Worm (Caenorhabditis elegans) whole organism, L3 larva: ENCODE measurements around the gene F41B5.12.

Experiments
- R02D3.7 ChIP-seq: fragments of 150-350 bp; optimal IDR thresholded peaks from 2 replicates; lab custom pipeline; 2014; ENCODE audit warnings: missing biosample characterization, missing genetic modification characterization
- aly-2 ChIP-seq: fragments of 150-350 bp; optimal IDR thresholded peaks from 2 replicates; lab custom pipeline; 2014; ENCODE audit warnings: missing biosample characterization, missing genetic modification characterization
- ama-1 ChIP-seq: fragments of 150-350 bp; optimal IDR thresholded peaks from 2 replicates; lab custom pipeline; 2018
- ceh-16 ChIP-seq: sonication (generic microtip); optimal IDR thresholded peaks from 2 replicates; lab custom pipeline; 2017; ENCODE audit warnings: missing biosample characterization, missing genetic modification characterization
- ceh-28 ChIP-seq: fragments of 150-350 bp; optimal IDR thresholded peaks from 2 replicates; lab custom pipeline; 2014; ENCODE audit warnings: missing biosample characterization, missing genetic modification reagents, missing genetic modification characterization
- ceh-82 ChIP-seq: fragments of 150-350 bp; optimal IDR thresholded peaks from 2 replicates; lab custom pipeline; 2014; ENCODE audit warnings: missing biosample characterization, missing genetic modification characterization
- ceh-9 ChIP-seq: sonication (generic microtip); optimal IDR thresholded peaks from 2 replicates; lab custom pipeline; 2018; ENCODE audit warnings: missing biosample characterization, missing genetic modification characterization
- egl-27 ChIP-seq: sonication (generic microtip); optimal IDR thresholded peaks from 4 replicates; lab custom pipeline; 2017; ENCODE audit warnings: missing biosample characterization, missing genetic modification reagents, missing genetic modification characterization
- elt-1 ChIP-seq: fragments of 150-350 bp; optimal IDR thresholded peaks from 2 replicates; lab custom pipeline; 2014; ENCODE audit warnings: missing biosample characterization, missing genetic modification characterization
- elt-2 ChIP-seq: sonication (generic microtip); optimal IDR thresholded peaks from 2 replicates; lab custom pipeline; 2016; ENCODE audit warnings: missing genetic modification reagents, mild to moderate bottlenecking, missing genetic modification characterization, missing compliant biosample characterization
- fkh-10 ChIP-seq: sonication (generic microtip); optimal IDR thresholded peaks from 2 replicates; lab custom pipeline; 2017; ENCODE audit warnings: missing biosample characterization, missing genetic modification reagents, missing genetic modification characterization
- fos-1 ChIP-seq: fragments of 150-350 bp; optimal IDR thresholded peaks from 2 replicates; lab custom pipeline; 2014; ENCODE audit warnings: missing biosample characterization, missing genetic modification characterization
- hmg-11 ChIP-seq: sonication (generic microtip); optimal IDR thresholded peaks from 2 replicates; lab custom pipeline; 2016; ENCODE audit warnings: missing genetic modification characterization, missing compliant biosample characterization
- jun-1 ChIP-seq: fragments of 150-350 bp; optimal IDR thresholded peaks from 2 replicates; lab custom pipeline; 2014; ENCODE audit warnings: missing biosample characterization, missing genetic modification reagents, missing genetic modification characterization
- lin-15B ChIP-seq: fragments of 150-350 bp; optimal IDR thresholded peaks from 2 replicates; lab custom pipeline; 2014; ENCODE audit warnings: missing biosample characterization, missing genetic modification characterization
- lin-39 ChIP-seq: fragments of 150-350 bp; optimal IDR thresholded peaks from 2 replicates; lab custom pipeline; 2018; ENCODE audit warnings: missing biosample characterization, missing genetic modification reagents, missing genetic modification characterization
- nfya-1 ChIP-seq: sonication (generic microtip); optimal IDR thresholded peaks from 2 replicates; lab custom pipeline; 2017; ENCODE audit warnings: missing genetic modification characterization, mild to moderate bottlenecking, missing compliant biosample characterization, antibody characterized with exemption, moderate library complexity; ENCODE audit not compliant: insufficient read depth
- nhr-11 ChIP-seq: fragments of 150-350 bp; optimal IDR thresholded peaks from 2 replicates; lab custom pipeline; 2014; ENCODE audit warnings: missing biosample characterization, missing genetic modification characterization
- nhr-12 ChIP-seq: fragments of 150-350 bp; optimal IDR thresholded peaks from 2 replicates; lab custom pipeline; 2014; ENCODE audit warnings: missing biosample characterization, missing genetic modification characterization
- nhr-23 ChIP-seq: fragments of 150-350 bp; optimal IDR thresholded peaks from 2 replicates; lab custom pipeline; 2014; ENCODE audit warnings: missing biosample characterization, missing genetic modification reagents, missing genetic modification characterization
- nhr-25 ChIP-seq: sonication (generic microtip); optimal IDR thresholded peaks from 2 replicates; lab custom pipeline; 2017; ENCODE audit warnings: missing biosample characterization, missing genetic modification characterization
- nhr-28 ChIP-seq: fragments of 150-350 bp; optimal IDR thresholded peaks from 2 replicates; lab custom pipeline; 2014; ENCODE audit warnings: missing biosample characterization, missing genetic modification characterization
- nhr-43 ChIP-seq: sonication (generic microtip); optimal IDR thresholded peaks from 2 replicates; lab custom pipeline; 2016; ENCODE audit warnings: mild to moderate bottlenecking, missing genetic modification characterization, missing compliant biosample characterization; ENCODE audit not compliant: poor library complexity, severe bottlenecking
- nhr-77 ChIP-seq: fragments of 150-350 bp; optimal IDR thresholded peaks from 2 replicates; lab custom pipeline; 2014; ENCODE audit warnings: missing biosample characterization, missing genetic modification characterization
- pha-4 ChIP-seq: fragments of 150-350 bp; optimal IDR thresholded peaks from 2 replicates; lab custom pipeline; 2014; ENCODE audit warnings: missing biosample characterization, missing genetic modification reagents, missing genetic modification characterization
- pqm-1 ChIP-seq: fragments of 150-350 bp; optimal IDR thresholded peaks from 2 replicates; lab custom pipeline; 2017; ENCODE audit warnings: missing biosample characterization, missing genetic modification characterization, inconsistent platforms
- skn-1 ChIP-seq: fragments of 150-350 bp; optimal IDR thresholded peaks from 2 replicates; lab custom pipeline; 2014; ENCODE audit warnings: missing biosample characterization, missing genetic modification characterization
- tbx-2 ChIP-seq: sonication (generic microtip); optimal IDR thresholded peaks from 2 replicates; lab custom pipeline; 2016; ENCODE audit warnings: mild to moderate bottlenecking, missing genetic modification characterization, missing compliant biosample characterization
- unc-39 ChIP-seq: sonication (generic microtip); optimal IDR thresholded peaks from 4 replicates; lab custom pipeline; 2017; ENCODE audit warnings: missing biosample characterization, missing genetic modification characterization
- unc-62 ChIP-seq: fragments of 150-350 bp; sonication (generic microtip); optimal IDR thresholded peaks from 4 replicates; lab custom pipeline; 2014; ENCODE audit warnings: missing biosample characterization, missing genetic modification reagents, missing genetic modification characterization
- zag-1 ChIP-seq: fragments of 150-350 bp; optimal IDR thresholded peaks from 2 replicates; lab custom pipeline; 2014; ENCODE audit warnings: missing biosample characterization, missing genetic modification characterization
- ztf-11 ChIP-seq: fragments of 150-350 bp; optimal IDR thresholded peaks from 2 replicates; lab custom pipeline; 2014; ENCODE audit warnings: missing biosample characterization, missing genetic modification characterization
- ztf-4 ChIP-seq: fragments of 150-350 bp; optimal IDR thresholded peaks from 2 replicates; lab custom pipeline; 2014; ENCODE audit warnings: missing biosample characterization, missing genetic modification characterization

Gene F41B5.12

DNA sequence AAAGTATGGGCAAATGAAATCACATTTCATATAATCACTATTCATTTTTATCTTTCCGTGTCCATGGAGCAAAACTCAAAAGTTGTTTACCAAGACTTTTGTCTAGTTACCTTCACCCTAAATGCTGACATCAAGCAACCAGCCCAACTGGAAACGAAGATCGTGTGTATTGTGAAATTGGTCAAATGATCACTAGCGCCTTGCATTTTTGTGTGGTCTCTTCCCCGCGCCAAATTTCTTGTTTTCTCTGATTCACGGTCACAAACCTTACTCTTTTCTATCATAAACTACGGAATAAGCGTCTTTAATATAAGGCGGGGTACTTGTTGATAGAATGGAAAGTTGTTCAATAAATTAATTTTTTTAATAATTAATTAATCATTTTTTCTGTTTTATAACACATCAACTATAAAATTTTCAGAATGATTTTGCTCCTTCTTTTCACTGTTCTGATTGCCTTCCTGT, 10.6 kb upstream of the F41B5.12 start, which contains the start of gene cyp-33C7:
Gene cyp-33C7, plus strand, starts transcription at position 415 of the 465 bp plus-strand sequence.
- TF ChIP-seq elt-2 (tag; lab: Kevin White, UChicago), result peak; percentile 78
- peak; percentile 20 for TF ChIP-seq nfya-1 (tag; lab: Kevin White, UChicago)
- no peak for TF ChIP-seq unc-39 (tag; lab: Kevin White, UChicago)
- peak; percentile 19 for TF ChIP-seq nhr-23 (tag; lab: Kevin White, UChicago)
- peak; percentile 72 for TF ChIP-seq pha-4
- TF ChIP-seq pqm-1, result peak; percentile 68
- TF ChIP-seq jun-1, result peak; percentile 71
- TF ChIP-seq fos-1 (tag; lab: Kevin White, UChicago), result no peak
- TF ChIP-seq ceh-28 (tag; lab: Kevin White, UChicago), result peak; percentile 15

DNA sequence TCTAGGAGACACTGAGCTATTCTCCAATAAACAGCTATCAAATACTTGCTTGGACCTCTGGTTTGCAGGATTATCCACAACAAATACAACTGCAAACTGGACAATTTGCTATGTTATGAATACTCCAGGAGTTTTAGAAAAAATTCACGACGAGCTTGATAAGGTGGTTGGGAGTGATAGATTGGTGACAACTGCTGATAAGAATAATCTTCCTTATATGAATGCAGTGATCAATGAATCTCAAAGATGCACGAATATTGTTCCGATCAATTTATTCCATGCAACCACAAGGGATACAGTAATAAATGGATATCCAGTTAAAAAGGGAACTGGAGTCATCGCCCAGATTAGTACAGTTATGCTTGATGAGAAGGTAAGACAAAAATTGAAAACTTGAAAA, 9.0 kb upstream of the F41B5.12 start:
- TF ChIP-seq aly-2 (no peak), pqm-1 (peak; percentile 13), elt-2 (tag; lab: Kevin White, UChicago) (peak; percentile 55)

DNA sequence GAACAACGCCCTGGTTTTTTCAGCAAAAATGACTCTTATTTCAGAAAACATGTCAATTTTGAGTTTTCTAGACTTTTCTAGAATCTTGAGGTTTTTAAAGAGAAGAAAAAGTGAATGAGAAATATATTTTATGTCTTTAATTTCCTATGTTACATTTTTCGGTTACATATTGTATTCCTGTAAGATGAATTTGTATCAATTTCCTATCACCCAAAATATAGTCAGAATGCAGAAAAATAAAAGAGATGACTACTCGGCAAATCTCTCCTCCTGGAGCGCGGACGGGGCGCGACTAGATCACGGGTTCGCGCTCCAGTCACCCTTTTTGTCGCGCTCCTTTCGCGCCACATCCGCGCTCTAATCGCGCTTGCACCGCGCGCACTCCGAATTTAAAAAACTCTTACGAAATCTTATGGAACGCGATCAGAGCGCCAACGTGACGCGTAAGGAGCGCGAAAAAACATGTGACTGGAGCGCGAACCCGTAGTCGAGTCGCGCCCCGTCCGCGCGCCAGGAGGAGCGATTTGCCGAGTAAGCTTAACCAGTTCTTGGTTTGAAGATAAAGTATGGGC, 6.1 kb upstream of the F41B5.12 start, which contains the start of gene str-253:
Gene str-253, minus strand, starts transcription at position 51 of the 572 bp plus-strand sequence.
- TF ChIP-seq ama-1 (lab: Kevin White, UChicago) (no peak), nhr-12 (tag; lab: Kevin White, UChicago) (no peak), nhr-28 (tag; lab: Kevin White, UChicago) (no peak), egl-27 (tag; lab: Kevin White, UChicago) (no peak), lin-15B (tag; lab: Kevin White, UChicago) (no peak), R02D3.7 (no peak), nhr-11 (tag; lab: Kevin White, UChicago) (no peak), aly-2 (no peak), zag-1 (no peak), nhr-77 (tag; lab: Kevin White, UChicago) (no peak), ceh-16 (no peak)

DNA sequence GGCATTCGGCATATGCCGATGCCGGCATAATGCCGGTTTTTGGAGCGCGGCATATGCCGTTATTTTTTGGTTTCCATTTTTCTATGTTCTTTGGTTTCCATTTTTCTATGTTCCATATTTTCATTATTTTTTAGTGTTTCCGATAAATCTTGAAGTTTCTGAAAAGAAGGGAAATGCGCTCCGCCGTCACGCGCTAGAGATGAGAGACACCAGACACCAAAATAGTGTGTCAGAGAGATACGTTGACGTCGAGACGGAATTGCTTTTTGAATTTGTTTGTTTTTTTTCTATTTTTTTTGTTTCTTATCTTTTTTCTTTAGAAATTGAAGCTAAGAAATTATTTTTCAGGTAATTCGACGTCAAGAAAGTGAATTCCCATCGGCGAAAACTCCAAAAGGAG, 5.6 kb upstream of the F41B5.12 start, which contains the start of gene F41B5.1:
Gene F41B5.1, plus strand, starts transcription at position 343 of the 400 bp plus-strand sequence.
- TF ChIP-seq hmg-11 (tag; lab: Kevin White, UChicago), result peak; percentile 15
- TF ChIP-seq, all 47 proteins: peak for 1; not testable (repeated sequence) for 46

DNA sequence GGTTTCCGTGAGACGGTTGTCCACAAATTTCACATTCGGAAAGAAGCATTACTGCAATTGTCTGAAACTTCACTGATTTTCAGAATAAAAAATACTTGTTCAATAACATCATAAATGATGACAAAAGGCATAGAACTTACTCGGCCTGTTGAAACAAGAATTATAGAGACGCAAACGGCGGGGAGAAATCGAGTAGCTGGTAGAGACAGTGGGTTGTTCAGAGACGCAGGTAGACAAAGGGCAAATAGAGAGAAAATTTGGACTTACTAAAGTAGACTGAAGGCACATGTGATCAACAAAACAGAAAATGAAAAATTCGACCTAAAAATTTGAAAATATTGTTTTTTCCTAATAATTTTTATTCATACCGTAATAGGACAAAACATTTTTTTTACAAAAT, 1.0 kb upstream of the F41B5.12 start, which contains the start of gene nhr-182:
Gene nhr-182, minus strand, starts transcription at position 178 of the 400 bp plus-strand sequence.
- TF ChIP-seq ceh-9 (tag; lab: Kevin White, UChicago), result no peak
- TF ChIP-seq nfya-1 (tag; lab: Kevin White, UChicago), result peak; percentile 16
- TF ChIP-seq elt-1 (tag; lab: Kevin White, UChicago), result no peak
- TF ChIP-seq nhr-23 (tag; lab: Kevin White, UChicago), result peak; percentile 3
- TF ChIP-seq pha-4, result peak; percentile 83
- TF ChIP-seq ztf-4, result no peak
- TF ChIP-seq skn-1 (tag; lab: Kevin White, UChicago), result peak; percentile 89
- TF ChIP-seq lin-39, result no peak
- TF ChIP-seq elt-2 (tag; lab: Kevin White, UChicago), result peak; percentile 28
- TF ChIP-seq, all 47 proteins: peak for 5

DNA sequence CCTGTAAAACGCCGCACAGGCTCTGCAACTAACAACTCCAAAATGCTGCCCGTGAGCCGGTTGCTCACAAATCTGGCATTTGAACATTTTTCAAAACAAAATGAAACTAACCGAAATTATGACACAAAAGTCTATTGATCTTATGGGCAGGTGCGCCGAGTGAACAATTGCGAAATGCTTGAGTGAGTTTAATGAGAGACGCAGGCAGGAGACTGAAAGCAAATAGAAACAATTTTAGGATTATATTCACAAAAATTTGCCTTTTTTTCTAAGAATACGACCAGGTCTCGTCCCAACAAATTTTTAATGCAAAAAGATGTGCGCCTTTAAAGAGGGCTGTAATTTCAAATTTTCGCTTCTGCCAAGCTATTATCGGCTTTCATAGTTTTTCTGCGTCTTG, 3.7 kb downstream of the F41B5.12 start, which contains the start of gene nhr-183:
Gene nhr-183, minus strand, starts transcription at position 180 of the 400 bp plus-strand sequence.
- TF ChIP-seq pha-4, result peak; percentile 46
- no peak for TF ChIP-seq unc-39 (tag; lab: Kevin White, UChicago)
- no peak for TF ChIP-seq unc-62 (GFP tag; lab: Kevin White, UChicago)
- no peak for TF ChIP-seq ama-1 (lab: Kevin White, UChicago)

DNA sequence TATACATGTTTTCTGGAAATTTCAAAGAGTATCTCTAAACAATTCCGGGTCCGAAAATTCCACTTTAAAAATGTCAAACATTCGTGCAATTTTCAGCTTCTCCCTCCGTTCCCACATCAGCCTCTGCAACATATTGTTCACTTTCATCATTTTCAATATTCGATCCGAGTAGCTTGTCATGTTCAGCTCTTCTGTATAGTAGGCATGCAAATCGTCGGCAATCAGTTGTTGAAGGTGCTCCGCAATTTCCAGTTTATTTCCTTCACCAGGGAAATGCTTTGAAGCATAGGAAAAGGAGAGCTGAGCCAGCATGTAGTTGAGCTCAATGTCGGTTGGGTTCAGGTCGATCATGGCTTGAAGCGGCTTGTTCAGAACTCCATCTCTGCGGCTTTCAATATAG, 4.2 kb downstream of the F41B5.12 start:
- TF ChIP-seq tbx-2 (tag; lab: Kevin White, UChicago) (no peak), ztf-11 (no peak), egl-27 (tag; lab: Kevin White, UChicago) (no peak), nhr-43 (tag; lab: Kevin White, UChicago) (no peak), nhr-28 (tag; lab: Kevin White, UChicago) (no peak), nhr-12 (tag; lab: Kevin White, UChicago) (no peak), zag-1 (no peak), fkh-10 (GFP tag; lab: Kevin White, UChicago) (no peak), lin-39 (no peak), ceh-82 (tag; lab: Kevin White, UChicago) (no peak), ztf-4 (no peak), pqm-1 (no peak), nhr-25 (tag; lab: Kevin White, UChicago) (no peak), ama-1 (lab: Kevin White, UChicago) (no peak), hmg-11 (tag; lab: Kevin White, UChicago) (no peak)
